Fruit fly (Drosophila melanogaster) whole organism, prepupa: Measurements from ENCODE around the gene Usp12-46.

ENCODE experiments used
- CG10631 ChIP-seq: fragments of 200-800 bp; sonication (Bioruptor generic); optimal IDR thresholded peaks from 2 replicates; lab custom pipeline; 2016; ENCODE audit warnings: missing biosample characterization, missing genetic modification characterization
- CG10669 ChIP-seq: fragments of 200-800 bp; sonication (Bioruptor generic); optimal IDR thresholded peaks from 3 replicates; lab custom pipeline; 2018; ENCODE audit warnings: missing biosample characterization, mild to moderate bottlenecking, missing genetic modification characterization, moderate library complexity
- CG11294 ChIP-seq: fragments of 200-800 bp; sonication (Bioruptor generic); IDR thresholded peaks from 2 replicates; pipeline ENCODE4 v1.3.6; 2022; ENCODE audit warnings: missing biosample characterization, missing genetic modification characterization
- CG11762 ChIP-seq: fragments of 200-800 bp; sonication (Bioruptor generic); optimal IDR thresholded peaks from 3 replicates; lab custom pipeline; 2016; ENCODE audit warnings: missing biosample characterization, missing genetic modification characterization; ENCODE audit not compliant: insufficient read depth
- CG15336 ChIP-seq: fragments of 200-800 bp; sonication (Bioruptor generic); IDR thresholded peaks from 2 replicates; pipeline ENCODE4 v1.3.6; 2022; ENCODE audit warnings: missing biosample characterization, missing genetic modification characterization
- CG1621 ChIP-seq: fragments of 200-800 bp; sonication (Bioruptor generic); optimal IDR thresholded peaks from 3 replicates; lab custom pipeline; 2018; ENCODE audit warnings: missing biosample characterization, mild to moderate bottlenecking, missing genetic modification characterization
- CG16779 ChIP-seq: fragments of 200-800 bp; sonication (Bioruptor generic); optimal IDR thresholded peaks from 3 replicates; lab custom pipeline; 2017; ENCODE audit warnings: missing biosample characterization, mild to moderate bottlenecking, missing genetic modification characterization
- CG31627 ChIP-seq: fragments of 200-800 bp; sonication (Bioruptor generic); optimal IDR thresholded peaks from 3 replicates; lab custom pipeline; 2016; ENCODE audit warnings: missing biosample characterization, missing genetic modification characterization
- CG32006 ChIP-seq: fragments of 200-800 bp; sonication (Bioruptor generic); optimal IDR thresholded peaks from 3 replicates; lab custom pipeline; 2017; ENCODE audit warnings: missing biosample characterization, mild to moderate bottlenecking, missing genetic modification characterization
- CG34406 ChIP-seq: fragments of 200-800 bp; sonication (Bioruptor generic); optimal IDR thresholded peaks from 3 replicates; lab custom pipeline; 2016; ENCODE audit warnings: missing biosample characterization, missing genetic modification characterization
- CG3919 ChIP-seq: fragments of 200-800 bp; sonication (Bioruptor generic); optimal IDR thresholded peaks from 3 replicates; lab custom pipeline; 2016; ENCODE audit warnings: missing biosample characterization, missing genetic modification characterization
- CG4318 ChIP-seq: fragments of 200-800 bp; sonication (Bioruptor generic); optimal IDR thresholded peaks from 3 replicates; lab custom pipeline; 2017; ENCODE audit warnings: missing biosample characterization, mild to moderate bottlenecking, missing genetic modification characterization
- CG6163 ChIP-seq: fragments of 200-800 bp; sonication (Bioruptor generic); IDR thresholded peaks from 3 replicates; pipeline ENCODE4 v1.3.6; 2022; ENCODE audit warnings: missing biosample characterization, missing genetic modification characterization
- CG8119 ChIP-seq: fragments of 200-800 bp; sonication (Bioruptor generic); IDR thresholded peaks from 3 replicates; pipeline ENCODE4 v1.3.6; 2022; ENCODE audit warnings: missing biosample characterization, missing genetic modification characterization
- CG8319 ChIP-seq: fragments of 200-800 bp; sonication (Bioruptor generic); optimal IDR thresholded peaks from 3 replicates; lab custom pipeline; 2016; ENCODE audit warnings: missing biosample characterization, missing genetic modification characterization
- CG8632 ChIP-seq: fragments of 200-800 bp; sonication (Bioruptor generic); optimal IDR thresholded peaks from 3 replicates; lab custom pipeline; 2016; ENCODE audit warnings: missing biosample characterization, missing genetic modification characterization
- CG9139 ChIP-seq: fragments of 200-800 bp; sonication (Bioruptor generic); optimal IDR thresholded peaks from 3 replicates; lab custom pipeline; 2017; ENCODE audit warnings: missing biosample characterization, mild to moderate bottlenecking, missing genetic modification characterization
- Eip75B ChIP-seq: fragments of 200-800 bp; sonication (Bioruptor generic); optimal IDR thresholded peaks from 3 replicates; lab custom pipeline; 2016; ENCODE audit warnings: missing biosample characterization, missing genetic modification characterization
- Eip78C ChIP-seq: fragments of 200-800 bp; sonication (Bioruptor generic); peaks from one replicate; lab custom pipeline; 2016; ENCODE audit warnings: missing biosample characterization, missing genetic modification characterization
- Eip93F ChIP-seq: fragments of 200-800 bp; sonication (Bioruptor generic); optimal IDR thresholded peaks from 2 replicates; lab custom pipeline; 2016; ENCODE audit warnings: missing biosample characterization, mild to moderate bottlenecking, missing genetic modification characterization
- Ets21C ChIP-seq: fragments of 200-800 bp; sonication (Bioruptor generic); optimal IDR thresholded peaks from 3 replicates; lab custom pipeline; 2016; ENCODE audit warnings: missing biosample characterization, missing genetic modification characterization
- Ets96B ChIP-seq: fragments of 200-800 bp; optimal IDR thresholded peaks from 2 replicates; lab custom pipeline; 2019; ENCODE audit warnings: missing biosample characterization, mild to moderate bottlenecking, missing genetic modification characterization, moderate library complexity
- Hr39 ChIP-seq: fragments of 200-800 bp; sonication (Bioruptor generic); optimal IDR thresholded peaks from 2 replicates; lab custom pipeline; 2016; ENCODE audit warnings: missing biosample characterization, missing genetic modification characterization
- Hr4 ChIP-seq: fragments of 200-800 bp; sonication (Bioruptor generic); optimal IDR thresholded peaks from 3 replicates; lab custom pipeline; 2016; ENCODE audit warnings: missing biosample characterization, missing genetic modification characterization
- Lpt ChIP-seq: fragments of 200-800 bp; sonication (Bioruptor generic); optimal IDR thresholded peaks from 3 replicates; lab custom pipeline; 2016; ENCODE audit warnings: missing biosample characterization, missing genetic modification characterization
- Met ChIP-seq: fragments of 200-800 bp; sonication (Bioruptor generic); optimal IDR thresholded peaks from 3 replicates; lab custom pipeline; 2016; ENCODE audit warnings: missing biosample characterization, missing genetic modification characterization
- OdsH ChIP-seq: fragments of 200-800 bp; sonication (Bioruptor generic); optimal IDR thresholded peaks from 3 replicates; lab custom pipeline; 2016; ENCODE audit warnings: missing biosample characterization, missing genetic modification characterization
- Smox ChIP-seq: fragments of 200-800 bp; sonication (Bioruptor generic); optimal IDR thresholded peaks from 3 replicates; lab custom pipeline; 2016; ENCODE audit warnings: missing biosample characterization, missing genetic modification characterization
- Sox102F ChIP-seq: fragments of 200-800 bp; sonication (Bioruptor generic); optimal IDR thresholded peaks from 2 replicates; lab custom pipeline; 2016; ENCODE audit warnings: missing biosample characterization, mild to moderate bottlenecking, missing genetic modification characterization
- Sox14 ChIP-seq: fragments of 200-800 bp; sonication (Bioruptor generic); optimal IDR thresholded peaks from 3 replicates; lab custom pipeline; 2016; ENCODE audit warnings: missing biosample characterization, missing genetic modification characterization
- Sox15 ChIP-seq: fragments of 200-800 bp; sonication (Bioruptor generic); optimal IDR thresholded peaks from 3 replicates; lab custom pipeline; 2016; ENCODE audit warnings: missing biosample characterization, missing genetic modification characterization
- achi ChIP-seq: fragments of 200-800 bp; sonication (Bioruptor generic); optimal IDR thresholded peaks from 3 replicates; lab custom pipeline; 2016; ENCODE audit warnings: missing biosample characterization, missing genetic modification characterization
- acj6 ChIP-seq: fragments of 200-800 bp; sonication (Bioruptor generic); optimal IDR thresholded peaks from 3 replicates; lab custom pipeline; 2016; ENCODE audit warnings: missing biosample characterization, missing genetic modification characterization
- cyc ChIP-seq: fragments of 200-800 bp; sonication (Bioruptor generic); optimal IDR thresholded peaks from 3 replicates; lab custom pipeline; 2016; ENCODE audit warnings: missing biosample characterization, missing genetic modification characterization
- dac ChIP-seq: fragments of 200-800 bp; sonication (Bioruptor generic); optimal IDR thresholded peaks from 2 replicates; lab custom pipeline; 2017; ENCODE audit warnings: missing biosample characterization, mild to moderate bottlenecking, missing genetic modification characterization
- dsx ChIP-seq: fragments of 200-800 bp; optimal IDR thresholded peaks from 3 replicates; lab custom pipeline; 2019; ENCODE audit warnings: missing biosample characterization, mild to moderate bottlenecking, missing genetic modification characterization, moderate library complexity; ENCODE audit not compliant: poor library complexity, severe bottlenecking
- esn ChIP-seq: fragments of 200-800 bp; sonication (Bioruptor generic); optimal IDR thresholded peaks from 2 replicates; lab custom pipeline; 2016; ENCODE audit warnings: missing biosample characterization, mild to moderate bottlenecking, missing genetic modification characterization, moderate library complexity
- fd85E ChIP-seq: fragments of 200-800 bp; sonication (Bioruptor generic); optimal IDR thresholded peaks from 3 replicates; lab custom pipeline; 2016; ENCODE audit warnings: missing biosample characterization, missing genetic modification characterization
- fkh ChIP-seq: fragments of 200-800 bp; sonication (Bioruptor generic); optimal IDR thresholded peaks from 3 replicates; lab custom pipeline; 2017; ENCODE audit warnings: missing biosample characterization, mild to moderate bottlenecking, missing genetic modification characterization, moderate library complexity
- lz ChIP-seq: fragments of 200-800 bp; sonication (Bioruptor generic); optimal IDR thresholded peaks from 3 replicates; lab custom pipeline; 2016; ENCODE audit warnings: missing biosample characterization, missing genetic modification characterization
- net ChIP-seq: fragments of 200-800 bp; sonication (Bioruptor generic); optimal IDR thresholded peaks from 3 replicates; lab custom pipeline; 2016; ENCODE audit warnings: missing biosample characterization, missing genetic modification characterization
- pdm3 ChIP-seq: fragments of 200-800 bp; sonication (Bioruptor generic); optimal IDR thresholded peaks from 3 replicates; lab custom pipeline; 2016; ENCODE audit warnings: missing biosample characterization, missing genetic modification characterization
- salr ChIP-seq, 2 experiments: fragments of 200-800 bp; sonication (Bioruptor generic); optimal IDR thresholded peaks; 3 replicates each; lab custom pipeline; 2016 to 2018; ENCODE audit warnings: missing biosample characterization in 2 of 2, missing genetic modification characterization in 2 of 2, mild to moderate bottlenecking in 1 of 2
- ss ChIP-seq, 2 experiments: fragments of 200-800 bp; sonication (Bioruptor generic); optimal IDR thresholded peaks; 2 replicates in 1 of 2; 3 replicates in 1 of 2; lab custom pipeline; 2017 to 2018; ENCODE audit warnings: mild to moderate bottlenecking in 2 of 2, missing biosample characterization in 2 of 2, missing genetic modification characterization in 2 of 2, moderate library complexity in 1 of 2
- topi ChIP-seq: fragments of 200-800 bp; sonication (Bioruptor generic); optimal IDR thresholded peaks from 3 replicates; lab custom pipeline; 2016; ENCODE audit warnings: missing biosample characterization, missing genetic modification characterization
- vri ChIP-seq: fragments of 200-800 bp; sonication (Bioruptor generic); optimal IDR thresholded peaks from 3 replicates; lab custom pipeline; 2016; ENCODE audit warnings: missing biosample characterization, mild to moderate bottlenecking, missing genetic modification characterization

Usp12-46 gene

DNA sequence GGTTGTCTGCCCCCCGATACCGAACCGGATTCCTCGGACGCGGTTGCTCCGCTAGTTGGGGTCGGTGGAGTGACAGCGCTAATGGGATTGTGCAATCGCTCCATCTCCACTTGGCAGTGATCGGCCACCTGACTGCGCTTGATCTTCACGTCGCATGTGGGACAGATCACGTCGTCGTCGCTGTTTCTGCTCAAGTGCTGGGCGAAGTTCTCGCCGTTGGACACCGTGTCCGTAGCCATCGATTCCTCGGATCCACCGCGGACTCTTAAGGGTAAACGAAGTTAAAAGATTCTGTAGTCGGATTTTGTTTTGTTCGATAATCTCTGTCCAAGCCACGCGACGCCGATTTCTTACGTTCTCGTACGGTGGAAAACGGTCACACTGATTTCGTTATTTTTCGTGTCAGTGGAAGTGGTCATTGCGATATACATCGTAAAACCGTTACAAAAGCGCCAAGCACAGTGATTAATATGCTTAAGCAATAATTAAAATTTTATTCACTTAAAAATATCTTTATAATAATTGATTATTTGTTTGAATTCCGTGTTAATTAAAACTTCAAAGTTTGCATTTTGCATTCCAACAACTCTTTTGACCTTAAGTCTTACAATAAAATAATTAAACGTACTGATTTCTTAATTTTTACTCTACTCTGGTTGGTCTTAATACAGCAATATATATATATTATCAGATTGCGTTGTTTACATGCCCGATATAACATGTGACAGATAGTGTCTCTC, 24.5 kb upstream of the Usp12-46 start, which contains the start of gene RNF220 (continued):
- peak; percentile 26 for TF ChIP-seq fkh (GFP tag; lab: Kevin White, UChicago)
- peak; percentile 3 for TF ChIP-seq CG11762 (GFP tag; lab: Kevin White, UChicago)
- no peak for TF ChIP-seq vri (GFP tag; lab: Kevin White, UChicago)
- no peak for TF ChIP-seq fd85E (GFP tag; lab: Kevin White, UChicago)
- no peak for TF ChIP-seq CG3919 (GFP tag; lab: Kevin White, UChicago)
- peak; percentile 48 for TF ChIP-seq CG32006 (GFP tag; lab: Kevin White, UChicago)
- TF ChIP-seq Sox15 (GFP tag; lab: Kevin White, UChicago), result peak; percentile 37
- TF ChIP-seq esn, result peak; percentile 28
- peak; percentile 50 for TF ChIP-seq net (GFP tag; lab: Kevin White, UChicago)
- no peak for TF ChIP-seq CG9139 (GFP tag; lab: Kevin White, UChicago)
- TF ChIP-seq dac, result no peak

DNA sequence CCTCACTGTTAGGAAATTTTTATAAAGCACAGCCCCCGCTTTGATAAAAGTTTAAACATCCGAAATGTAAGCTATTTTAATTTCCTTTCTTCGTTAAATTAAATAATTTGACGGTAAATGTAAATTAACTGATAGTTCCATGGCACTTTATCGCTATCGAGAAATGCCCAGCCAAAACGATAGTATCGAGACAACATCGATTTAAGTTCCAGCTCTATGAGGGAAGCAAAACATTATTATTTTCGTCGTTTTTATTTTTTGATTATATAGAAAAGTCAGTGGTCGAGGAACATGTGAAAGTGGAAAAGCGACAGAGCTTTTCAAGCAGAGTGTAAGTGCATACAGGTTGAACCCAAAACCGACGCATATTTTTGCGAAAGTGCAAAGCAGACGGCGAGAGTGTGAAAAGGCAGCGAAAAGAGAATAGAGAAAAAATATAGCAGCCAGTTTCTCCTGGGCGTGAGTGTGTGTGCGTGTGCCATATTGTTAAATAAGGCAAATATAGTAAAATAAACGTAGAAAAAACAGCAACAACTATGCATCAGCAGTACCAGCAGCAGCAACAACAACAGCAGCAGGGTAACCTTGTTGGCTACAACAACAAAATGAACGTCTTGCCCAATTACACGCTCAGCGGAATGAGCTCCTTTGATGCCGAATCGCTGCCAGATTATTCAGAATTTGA, 23.8 kb upstream of the Usp12-46 start, which contains the start of gene CG45049:
Gene CG45049 (plus strand): TSS at position 197 of the 685 bp plus-strand sequence.
- TF ChIP-seq CG11762 (GFP tag; lab: Kevin White, UChicago) (no peak), Sox102F (GFP tag; lab: Kevin White, UChicago) (no peak), achi (no peak), Ets96B (no peak), Hr39 (GFP tag; lab: Kevin White, UChicago) (peak; percentile 31), topi (GFP tag; lab: Kevin White, UChicago) (peak; percentile 13), Lpt (GFP tag; lab: Kevin White, UChicago) (no peak), Eip93F (no peak), CG8119 (no peak), CG32006 (GFP tag; lab: Kevin White, UChicago) (no peak), Eip78C (GFP tag; lab: Kevin White, UChicago) (peak; percentile 35), CG10631 (GFP tag; lab: Kevin White, UChicago) (peak; percentile 34), esn (no peak), Hr4 (GFP tag; lab: Kevin White, UChicago) (peak; percentile 4), fkh (GFP tag; lab: Kevin White, UChicago) (peak; percentile 63), ss (GFP tag; optimal IDR thresholded peaks at IDR 0.05; lab: Kevin White, UChicago) (no peak), vri (GFP tag; lab: Kevin White, UChicago) (no peak), pdm3 (GFP tag; lab: Kevin White, UChicago) (no peak), Eip75B (GFP tag; lab: Kevin White, UChicago) (no peak), CG31627 (GFP tag; lab: Kevin White, UChicago) (no peak), CG1621 (tag; lab: Kevin White, UChicago) (no peak), Ets21C (peak; percentile 9), CG8319 (no peak), lz (GFP tag; lab: Kevin White, UChicago) (peak; percentile 26), CG11294 (GFP tag; lab: Robert Waterston, UW) (no peak), CG6163 (no peak), OdsH (no peak), acj6 (GFP tag; lab: Kevin White, UChicago) (no peak), Met (GFP tag; lab: Kevin White, UChicago) (peak; percentile 39), CG10669 (no peak), Smox (no peak), Sox15 (GFP tag; lab: Kevin White, UChicago) (no peak), CG4318 (GFP tag; lab: Kevin White, UChicago) (no peak), CG3919 (GFP tag; lab: Kevin White, UChicago) (peak; percentile 13), dsx (GFP tag; lab: Kevin White, UChicago) (no peak), CG34406 (no peak), cyc (GFP tag; lab: Kevin White, UChicago) (no peak), CG8632 (GFP tag; lab: Kevin White, UChicago) (no peak), CG15336 (GFP tag; lab: Robert Waterston, UW) (no peak), salr (GFP tag; optimal IDR thresholded peaks at IDR 0.05; lab: Kevin White, UChicago) (no peak), Sox14 (no peak), CG16779 (tag; lab: Kevin White, UChicago) (peak; percentile 2)
